Worm (Caenorhabditis elegans) whole organism, dauer: Measurements from ENCODE around the gene frk-1.

Experiments used
- unc-62 ChIP-seq: sonication (generic microtip); optimal IDR thresholded peaks from 2 replicates; lab custom pipeline; 2017; ENCODE audit warnings: missing biosample characterization, missing genetic modification reagents, missing genetic modification characterization

Gene frk-1

ce11 chrIV:10068266-10068665, 25.3 kb downstream of the frk-1 start:
- TF ChIP-seq unc-62 (GFP tag; lab: Kevin White, UChicago): no peak

DNA sequence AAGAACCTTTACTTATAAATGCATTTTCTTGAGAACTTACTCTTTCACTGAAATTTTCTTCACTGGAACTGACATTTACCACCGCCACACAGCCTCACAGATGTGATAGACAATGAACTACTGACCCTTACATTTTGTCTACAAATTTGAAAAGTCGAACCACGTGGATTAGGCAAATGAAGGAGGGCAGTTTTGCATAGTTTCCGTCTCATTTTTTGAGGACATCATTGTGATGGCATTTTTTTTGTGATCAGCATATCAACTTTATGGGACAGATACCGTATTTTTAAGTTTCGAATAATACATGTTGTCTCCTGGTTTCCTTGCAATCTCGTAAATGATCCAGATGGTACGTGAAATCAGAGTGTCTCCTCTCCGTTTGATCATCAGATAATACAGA, 29.5 kb downstream of the frk-1 start, which contains the start of gene W01B6.3:
W01B6.3 (minus strand) TSS at position 101 of the 400 bp plus-strand sequence.
- TF ChIP-seq unc-62 (GFP tag; lab: Kevin White, UChicago): no peak

DNA sequence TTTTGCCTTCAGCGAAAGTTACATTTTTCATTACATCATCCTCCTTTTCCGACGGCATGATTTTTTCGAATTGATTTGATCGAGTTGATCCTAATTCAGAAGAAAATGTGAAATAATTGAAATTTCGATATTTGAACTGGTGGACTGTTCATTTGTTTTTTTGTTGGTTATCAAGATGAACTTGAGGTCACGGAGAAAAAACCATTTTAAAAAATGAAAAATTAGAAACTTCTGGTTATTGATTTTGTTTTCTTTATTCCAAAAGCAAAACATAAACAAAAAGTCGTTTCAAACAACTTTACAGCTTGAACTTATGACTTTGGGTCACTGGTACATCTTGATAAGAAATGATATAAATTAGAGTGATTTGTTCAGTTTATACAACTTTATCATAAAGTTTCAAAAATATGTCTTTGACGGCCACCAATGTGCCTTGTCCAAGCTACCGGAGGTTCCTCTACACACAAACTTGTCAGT, 32.1 kb downstream of the frk-1 start, which contains the start of the genes ttbk-4 and W01B6.4:
ttbk-4 (minus strand) TSS at position 101 of the 477 bp plus-strand sequence.
W01B6.4 (plus strand) TSS at position 427 of the 477 bp plus-strand sequence.
- TF ChIP-seq unc-62 (GFP tag; lab: Kevin White, UChicago): no peak

- no peak for TF ChIP-seq unc-62 (GFP tag; lab: Kevin White, UChicago)
These were observed 32.9 kb downstream of the frk-1 start, which contains the start of gene W01B6.5 for ce11 chrIV:10075899-10076298. Gene W01B6.5 (plus strand): TSS chrIV:10076199.

- no peak for TF ChIP-seq unc-62 (GFP tag; lab: Kevin White, UChicago)
These were observed 35.0 kb downstream of the frk-1 start for ce11 chrIV:10078003-10078402.

- no peak for TF ChIP-seq unc-62 (GFP tag; lab: Kevin White, UChicago)
These were observed 37.8 kb downstream of the frk-1 start, which contains the start of gene W01B6.6 for ce11 chrIV:10080816-10081215. Gene W01B6.6 (plus strand): TSS chrIV:10081116.

ce11 chrIV:10084323-10084959, 41.5 kb downstream of the frk-1 start, which contains the start of gene W01B6.8:
Gene W01B6.8 (minus strand): TSS chrIV:10084373.
- TF ChIP-seq unc-62 (GFP tag; lab: Kevin White, UChicago): no peak

- TF ChIP-seq unc-62 (GFP tag; lab: Kevin White, UChicago): no peak
These were observed 42.6 kb downstream of the frk-1 start, which contains the start of the genes col-2 and ndc-80 for ce11 chrIV:10085401-10086187. Gene col-2 (minus strand): TSS chrIV:10085451. Gene ndc-80 (plus strand): TSS chrIV:10086137.

DNA sequence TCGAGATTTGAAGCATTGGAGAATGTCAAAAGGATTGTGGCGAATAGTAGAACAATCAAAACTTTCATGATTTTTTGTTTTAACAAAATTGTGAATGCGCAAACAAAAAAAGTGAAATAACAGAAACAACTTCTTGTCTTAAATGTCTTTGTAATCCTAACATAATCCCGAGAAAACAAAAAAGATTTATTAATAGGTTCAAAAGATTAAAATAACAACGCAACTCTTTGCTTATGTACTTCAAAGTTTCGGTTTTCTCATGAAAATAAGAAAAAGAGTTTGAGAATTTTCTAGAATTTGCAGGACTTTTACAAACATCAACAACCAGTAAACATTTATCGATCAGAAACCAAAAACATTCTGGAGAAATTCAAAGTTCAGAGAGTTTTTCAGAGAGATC, 46.8 kb downstream of the frk-1 start, which contains the start of gene ttr-39:
ttr-39 (minus strand) TSS at position 101 of the 400 bp plus-strand sequence.
- no peak for TF ChIP-seq unc-62 (GFP tag; lab: Kevin White, UChicago)

DNA sequence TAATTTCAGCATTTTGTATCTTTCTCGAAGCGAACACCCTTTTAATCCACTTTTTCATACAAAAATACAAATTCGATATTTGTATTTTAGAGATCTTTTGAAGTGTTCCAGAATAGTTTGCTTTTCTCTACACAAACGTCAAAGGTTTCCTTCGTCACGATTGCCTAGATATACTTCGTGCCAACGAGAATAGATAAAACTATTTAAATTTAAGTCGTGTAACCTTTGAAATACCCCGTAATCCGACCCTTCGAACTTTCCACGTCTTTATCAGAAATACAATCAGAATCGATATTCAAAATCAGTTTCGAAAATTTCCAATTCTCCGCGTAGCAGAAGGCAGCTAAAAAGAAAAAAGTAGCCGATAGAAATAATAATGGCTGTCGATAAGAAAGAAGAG, 47.4 kb downstream of the frk-1 start, which contains the start of gene ttbk-5:
ttbk-5 (plus strand) TSS at position 301 of the 400 bp plus-strand sequence.
- TF ChIP-seq unc-62 (GFP tag; lab: Kevin White, UChicago): no peak

DNA sequence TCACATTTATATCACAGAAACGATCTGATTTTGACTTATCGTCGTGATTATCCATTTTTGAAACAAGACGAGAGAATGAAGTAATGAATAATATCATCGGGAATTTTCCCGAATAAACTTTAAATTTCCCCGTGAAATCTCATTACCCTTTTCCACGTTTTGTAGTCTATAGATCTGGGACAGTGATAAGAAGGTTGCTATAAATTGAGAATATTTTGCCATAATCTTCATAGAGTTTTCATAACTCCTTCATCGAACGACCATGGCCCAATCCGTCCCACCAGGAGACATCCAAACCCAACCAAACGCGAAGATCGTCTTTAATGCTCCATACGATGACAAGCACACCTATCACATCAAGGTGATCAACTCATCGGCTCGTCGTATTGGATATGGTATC, 52.2 kb downstream of the frk-1 start, which contains the start of the genes C04G2.5 and msp-36:
C04G2.5 (minus strand) TSS at position 101 of the 400 bp plus-strand sequence.
msp-36 (plus strand) TSS at position 263 of the 400 bp plus-strand sequence.
- no peak for TF ChIP-seq unc-62 (GFP tag; lab: Kevin White, UChicago)
